Worm (Caenorhabditis elegans): ENCODE data around the gene srw-33.

Gene srw-33

ce11 chrV:15484537-15484936 is 33.2 kb upstream of the srw-33 start, which contains the start of gene C06B8.3:
Gene C06B8.3, minus strand, starts transcription at chrV:15484637.
- TF ChIP-seq ceh-31 (tag; optimal IDR thresholded peaks at IDR 0.05) = no peak
- no peak for TF ChIP-seq ama-1 (optimal IDR thresholded peaks at IDR 0.05)
- no peak for TF ChIP-seq ref-2 (tag; optimal IDR thresholded peaks at IDR 0.05)

- no peak for TF ChIP-seq pax-1 (tag; optimal IDR thresholded peaks at IDR 0.05)
- no peak for TF ChIP-seq ceh-30 (tag; optimal IDR thresholded peaks at IDR 0.05)
- no peak for TF ChIP-seq ceh-45 (GFP tag; IDR thresholded peaks at IDR 0.05)
- TF ChIP-seq zip-5 (tag; optimal IDR thresholded peaks at IDR 0.05) = no peak
- TF ChIP-seq unc-3 (GFP tag; conservative IDR thresholded peaks at IDR 0.05) = no peak
- no peak for TF ChIP-seq unc-3 (tag; optimal IDR thresholded peaks at IDR 0.05)
- TF ChIP-seq ceh-19 (GFP tag; optimal IDR thresholded peaks at IDR 0.05) = no peak
- no peak for TF ChIP-seq hlh-8 (tag; optimal IDR thresholded peaks at IDR 0.05)
- TF ChIP-seq dve-1 (tag; optimal IDR thresholded peaks at IDR 0.05) = no peak
- TF ChIP-seq unc-42 (tag; optimal IDR thresholded peaks at IDR 0.05) = no peak
- TF ChIP-seq hlh-30 (tag; optimal IDR thresholded peaks at IDR 0.05; ENCODE audit: insufficient read depth) = no peak
- TF ChIP-seq ceh-34 (tag; optimal IDR thresholded peaks at IDR 0.05) = no peak
Observed at ce11 chrV:15483563-15483962, 32.2 kb upstream of the srw-33 start.

DNA sequence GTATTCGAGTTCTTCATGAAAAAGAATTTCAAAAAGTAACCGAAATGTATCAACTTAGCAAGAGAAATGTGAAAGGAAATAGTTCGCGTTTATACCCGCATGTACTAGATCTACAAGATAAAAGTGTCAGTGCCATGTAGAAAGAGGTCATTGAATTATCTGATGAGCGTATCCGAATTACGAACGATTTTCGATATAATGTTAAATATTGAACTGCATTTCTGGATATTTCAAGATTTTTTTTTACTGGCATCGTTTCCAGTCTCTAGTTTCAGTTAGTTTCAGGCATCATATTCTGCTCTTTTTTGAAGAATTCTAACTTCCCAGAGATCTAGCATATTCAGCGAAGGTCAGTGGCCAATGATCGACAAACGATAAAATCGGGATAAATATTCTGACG is 30.1 kb upstream of the srw-33 start, which contains the start of gene nhr-150:
Gene nhr-150 (minus strand): TSS at position 92 of the 400 bp plus-strand sequence.
- TF ChIP-seq elt-2 (tag; optimal IDR thresholded peaks at IDR 0.05) = no peak
- no peak for TF ChIP-seq ceh-30 (tag; optimal IDR thresholded peaks at IDR 0.05)
- no peak for TF ChIP-seq ets-4 (tag; optimal IDR thresholded peaks at IDR 0.05)
- TF ChIP-seq ama-1 (optimal IDR thresholded peaks at IDR 0.05) = no peak
- TF ChIP-seq T23F11.4 (GFP tag; optimal IDR thresholded peaks at IDR 0.05) = no peak
- no peak for TF ChIP-seq rnt-1 (tag; optimal IDR thresholded peaks at IDR 0.05)
- TF ChIP-seq gmeb-2 (tag; optimal IDR thresholded peaks at IDR 0.05) = no peak
- no peak for TF ChIP-seq ceh-31 (tag; optimal IDR thresholded peaks at IDR 0.05)
- no peak for TF ChIP-seq pha-4 (tag; optimal IDR thresholded peaks at IDR 0.05)
- TF ChIP-seq nhr-232 (tag; optimal IDR thresholded peaks at IDR 0.05) = no peak
- no peak for TF ChIP-seq Y22D7AL.16 (tag; optimal IDR thresholded peaks at IDR 0.05)
- no peak for TF ChIP-seq hlh-13 (GFP tag; optimal IDR thresholded peaks at IDR 0.05)
- no peak for TF ChIP-seq nhr-11 (tag; optimal IDR thresholded peaks at IDR 0.05)
- TF ChIP-seq lin-11 (tag; optimal IDR thresholded peaks at IDR 0.05) = no peak
- TF ChIP-seq pat-9 (tag; optimal IDR thresholded peaks at IDR 0.05) = no peak
- TF ChIP-seq tbx-2 (tag; optimal IDR thresholded peaks at IDR 0.05) = no peak

ce11 chrV:15480505-15481075 is 29.3 kb upstream of the srw-33 start:
- TF ChIP-seq hlh-8 (tag; optimal IDR thresholded peaks at IDR 0.05) = no peak
- TF ChIP-seq ceh-22 (tag; optimal IDR thresholded peaks at IDR 0.05) = no peak
- TF ChIP-seq fkh-6 (tag; optimal IDR thresholded peaks at IDR 0.05) = no peak
- TF ChIP-seq tbx-2 (tag; optimal IDR thresholded peaks at IDR 0.05) = no peak
- no peak for TF ChIP-seq nhr-11 (tag; optimal IDR thresholded peaks at IDR 0.05)
- TF ChIP-seq C38D4.7 (GFP tag; optimal IDR thresholded peaks at IDR 0.05) = no peak
- TF ChIP-seq nhr-232 (tag; optimal IDR thresholded peaks at IDR 0.05) = no peak
- TF ChIP-seq pag-3 (tag; optimal IDR thresholded peaks at IDR 0.05; ENCODE audit: borderline replicate concordance) = no peak
- TF ChIP-seq nfya-1 (tag; optimal IDR thresholded peaks at IDR 0.05) = no peak
- no peak for TF ChIP-seq ztf-16 (tag; optimal IDR thresholded peaks at IDR 0.05)
- TF ChIP-seq ceh-45 (GFP tag; IDR thresholded peaks at IDR 0.05) = no peak
- TF ChIP-seq unc-55 (GFP tag; optimal IDR thresholded peaks at IDR 0.05) = no peak
- TF ChIP-seq dve-1 (tag; optimal IDR thresholded peaks at IDR 0.05) = no peak
- TF ChIP-seq syd-9 (tag; optimal IDR thresholded peaks at IDR 0.05) = no peak
- no peak for TF ChIP-seq Y22D7AL.16 (tag; optimal IDR thresholded peaks at IDR 0.05)
- TF ChIP-seq K09A11.1 (tag; optimal IDR thresholded peaks at IDR 0.05; ENCODE audit: insufficient read depth) = no peak
- no peak for TF ChIP-seq ceh-30 (tag; optimal IDR thresholded peaks at IDR 0.05)
- TF ChIP-seq lim-6 (tag; optimal IDR thresholded peaks at IDR 0.05) = no peak
- TF ChIP-seq sdc-2 (tag; optimal IDR thresholded peaks at IDR 0.05) = no peak

All from whole organism, late embryonic.